Fruit fly (Drosophila melanogaster): ENCODE measurements around the gene CG46339.

CG46339 gene

DNA sequence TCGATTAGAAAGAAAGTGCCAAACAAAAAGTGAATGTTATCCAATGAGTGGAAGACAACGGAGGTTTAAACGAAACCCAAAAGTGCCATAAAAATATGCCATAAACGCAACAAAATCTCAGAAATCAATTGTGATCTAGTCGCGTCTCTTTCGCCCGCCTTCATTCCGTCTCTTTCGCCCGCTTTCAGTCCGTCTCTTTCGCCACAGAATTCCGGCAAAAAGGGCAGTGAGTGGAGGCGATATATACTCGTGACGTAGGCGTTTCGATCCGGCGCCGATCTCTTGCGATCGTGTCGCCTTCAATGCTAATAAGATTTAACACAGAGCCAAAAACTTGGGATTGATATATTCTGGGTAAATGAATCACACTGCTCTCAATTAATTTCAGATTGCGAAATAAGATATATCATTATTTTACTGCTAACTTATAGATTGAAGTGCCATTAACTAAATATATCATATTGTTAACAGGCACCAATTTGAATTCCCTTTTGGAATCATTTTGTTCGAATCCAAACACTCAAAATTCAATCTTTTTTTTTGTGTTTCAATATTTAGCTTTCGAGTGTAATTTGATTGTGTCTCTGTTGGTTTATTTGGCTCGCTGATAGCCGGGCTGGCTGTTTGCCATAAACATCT, 27.4 kb upstream of the CG46339 start (continued):
- TF ChIP-seq Hsf (GFP tag; optimal IDR thresholded peaks at IDR 0.05): peak; percentile 48
- peak; percentile 2 for TF ChIP-seq Ets65A (GFP tag)
- peak; percentile 78 for TF ChIP-seq gem (tag; optimal IDR thresholded peaks at IDR 0.05)
- TF ChIP-seq CG14710 (tag; optimal IDR thresholded peaks at IDR 0.05): peak; percentile 6
- TF ChIP-seq CG12299 (tag; optimal IDR thresholded peaks at IDR 0.05): peak; percentile 31
- TF ChIP-seq z (GFP tag; IDR thresholded peaks at IDR 0.05): no peak
- TF ChIP-seq Sox102F (GFP tag; optimal IDR thresholded peaks at IDR 0.05): peak; percentile 70
- TF ChIP-seq CG2875 (GFP tag; optimal IDR thresholded peaks at IDR 0.05): peak; percentile 23
- peak; percentile 27; the same call in 1 of the 2 replicates for TF ChIP-seq ro (GFP tag; IDR thresholded peaks at IDR 0.05)
- peak; percentile 25 for TF ChIP-seq CG9437 (GFP tag; optimal IDR thresholded peaks at IDR 0.05)
- TF ChIP-seq CG13424 (tag; optimal IDR thresholded peaks at IDR 0.05): peak; percentile 69
- peak; percentile 25 for TF ChIP-seq Ssrp (tag; optimal IDR thresholded peaks at IDR 0.05)
- TF ChIP-seq grau (tag; optimal IDR thresholded peaks at IDR 0.05): peak; percentile 65
- TF ChIP-seq Blimp-1 (GFP tag; optimal IDR thresholded peaks at IDR 0.05): peak; percentile 84
- TF ChIP-seq CG15073 (GFP tag; optimal IDR thresholded peaks at IDR 0.05): no peak
- TF ChIP-seq lmd (GFP tag; IDR thresholded peaks at IDR 0.05): peak; percentile 55
- TF ChIP-seq ATbp (GFP tag; optimal IDR thresholded peaks at IDR 0.05): peak; percentile 43
- TF ChIP-seq gsb-n (tag; optimal IDR thresholded peaks at IDR 0.05): peak; percentile 4
- TF ChIP-seq CG13123 (GFP tag; optimal IDR thresholded peaks at IDR 0.05): no peak
- no peak for TF ChIP-seq Opbp (GFP tag; IDR thresholded peaks at IDR 0.05; ENCODE audit: partially characterized antibody)
- peak; percentile 49 for TF ChIP-seq fd96Cb (tag; optimal IDR thresholded peaks at IDR 0.05)
- no peak for TF ChIP-seq CG14860 (GFP tag; IDR thresholded peaks at IDR 0.05; ENCODE audit: partially characterized antibody)
- no peak for TF ChIP-seq pita (GFP tag; optimal IDR thresholded peaks at IDR 0.05)
- peak; percentile 66 for TF ChIP-seq sd (tag; optimal IDR thresholded peaks at IDR 0.05)
- peak; percentile 51 for TF ChIP-seq Fer1 (GFP tag; optimal IDR thresholded peaks at IDR 0.05)
- TF ChIP-seq CG17359 (tag; optimal IDR thresholded peaks at IDR 0.05): peak; percentile 25
- TF ChIP-seq Hr3 (GFP tag; optimal IDR thresholded peaks at IDR 0.05): peak; percentile 21
- no peak for TF ChIP-seq sc (optimal IDR thresholded peaks at IDR 0.05)
- TF ChIP-seq sc (GFP tag; optimal IDR thresholded peaks at IDR 0.05): peak; percentile 12
- TF ChIP-seq CG10321 (GFP tag; IDR thresholded peaks at IDR 0.05): peak; percentile 82
- no peak for TF ChIP-seq CG10431 (GFP tag; optimal IDR thresholded peaks at IDR 0.05)
- TF ChIP-seq hkb (optimal IDR thresholded peaks at IDR 0.05): no peak
- peak; percentile 67 for TF ChIP-seq hkb (GFP tag; IDR thresholded peaks at IDR 0.05)
- no peak for TF ChIP-seq CG8290 (GFP tag; optimal IDR thresholded peaks at IDR 0.05)
- peak in 1 of 2 experiments; percentile 18 for TF ChIP-seq CG8290 (tag; optimal IDR thresholded peaks at IDR 0.05)
- peak; percentile 41 for TF ChIP-seq CG9817 (tag; optimal IDR thresholded peaks at IDR 0.05)
- peak in 1 of 3 experiments; percentile 4 for TF ChIP-seq lola (GFP tag; optimal IDR thresholded peaks at IDR 0.05)
- TF ChIP-seq CG17568 (GFP tag; optimal IDR thresholded peaks at IDR 0.05): peak; percentile 7
- peak; percentile 53; the same call in 1 of the 2 replicates for TF ChIP-seq CG14014 (GFP tag; IDR thresholded peaks at IDR 0.05)
- TF ChIP-seq CG7556 (GFP tag; optimal IDR thresholded peaks at IDR 0.05): peak; percentile 58
- TF ChIP-seq D (optimal IDR thresholded peaks at IDR 0.05): no peak
- TF ChIP-seq D (GFP tag; optimal IDR thresholded peaks at IDR 0.05): no peak
- TF ChIP-seq vnd (GFP tag; IDR thresholded peaks at IDR 0.05; ENCODE audit: partially characterized antibody): no peak
- peak; percentile 32 for TF ChIP-seq CG1603 (tag; optimal IDR thresholded peaks at IDR 0.05)
- TF ChIP-seq Dek (tag; optimal IDR thresholded peaks at IDR 0.05): peak; percentile 52
- peak; percentile 32 for TF ChIP-seq CG16863 (GFP tag; optimal IDR thresholded peaks at IDR 0.05)
- TF ChIP-seq CG10366 (GFP tag; IDR thresholded peaks at IDR 0.05): peak; percentile 26; the same call in 1 of the 2 replicates
- TF ChIP-seq CG13775 (GFP tag; optimal IDR thresholded peaks at IDR 0.05): peak; percentile 20
- peak; percentile 24 for TF ChIP-seq jumu (GFP tag; optimal IDR thresholded peaks at IDR 0.05)
- peak; percentile 40 for TF ChIP-seq CG4424 (GFP tag; optimal IDR thresholded peaks at IDR 0.05)
